Worm (Caenorhabditis elegans): Measurements from ENCODE around the gene K05G3.1.

ce11 chrX:16521722-16522121 lies 20.6 kb downstream of the K05G3.1 start:
- TF ChIP-seq flt-1 (GFP tag; IDR thresholded peaks at IDR 0.05) (no peak), tab-1 (GFP tag; IDR thresholded peaks at IDR 0.05) (no peak), ztf-23 (GFP tag; IDR thresholded peaks at IDR 0.05) (no peak)
